Worm (Caenorhabditis elegans) whole organism, L4/young adult: ENCODE results near the gene col-117.

Source experiments
- W03F9.2 ChIP-seq: fragments of 150-350 bp; optimal IDR thresholded peaks from 2 replicates; lab custom pipeline; 2014; ENCODE audit warnings: missing biosample characterization, missing genetic modification characterization
- dao-5 ChIP-seq: sonication (generic microtip); optimal IDR thresholded peaks from 2 replicates; lab custom pipeline; 2016; ENCODE audit warnings: missing genotype, missing genetic modification characterization, moderate library complexity, missing compliant biosample characterization
- him-1 ChIP-seq: sonication (generic microtip); optimal IDR thresholded peaks from 2 replicates; lab custom pipeline; 2016; ENCODE audit warnings: missing genotype, missing genetic modification reagents, missing genetic modification characterization, missing compliant biosample characterization

DNA sequence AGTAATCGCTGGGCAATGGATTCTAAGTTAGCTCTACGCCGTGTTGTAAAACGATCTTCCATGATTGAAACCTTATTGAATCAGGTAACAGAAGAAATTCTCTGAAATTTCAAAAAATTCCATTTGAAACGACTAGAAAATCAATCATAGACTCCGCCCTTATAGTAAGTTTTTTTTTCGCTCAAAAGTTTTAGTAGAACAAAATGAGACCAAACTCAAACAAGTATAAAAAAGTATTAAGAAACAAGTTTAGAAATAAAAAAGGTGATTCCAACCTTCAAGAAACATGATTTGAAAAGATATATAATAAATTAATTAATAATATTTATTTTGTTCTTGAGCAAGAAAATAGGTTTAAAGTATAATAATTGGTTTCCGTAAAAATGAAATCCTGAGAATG lies 46.0 kb downstream of the col-117 start, which contains the start of gene C33D9.6:
- TF ChIP-seq him-1 (tag; lab: Kevin White, UChicago) = no peak
- TF ChIP-seq W03F9.2 (tag; lab: Kevin White, UChicago) = no peak
- no peak for TF ChIP-seq dao-5
